Worm (Caenorhabditis elegans): ENCODE measurements around the gene K02E10.4.

- TF ChIP-seq akir-1 (GFP tag; optimal IDR thresholded peaks at IDR 0.05): no peak
- no peak for TF ChIP-seq madf-3 (GFP tag; IDR thresholded peaks at IDR 0.05)
- TF ChIP-seq pbrm-1 (GFP tag; IDR thresholded peaks at IDR 0.05): no peak
- TF ChIP-seq mcd-1 (GFP tag; IDR thresholded peaks at IDR 0.05): no peak
- TF ChIP-seq K11D2.4 (GFP tag; IDR thresholded peaks at IDR 0.05): no peak
These were observed 39.6 kb downstream of the K02E10.4 start for ce11 chrX:2522658-2523057.

All from whole organism, young adult.